Worm (Caenorhabditis elegans) whole organism, late embryonic: ENCODE data around the gene ard-1.

Experiments used
- C08G9.2 ChIP-seq: sonication (generic microtip); optimal IDR thresholded peaks from 2 replicates; lab custom pipeline; 2016; ENCODE audit warnings: mild to moderate bottlenecking, missing genetic modification characterization, moderate library complexity, missing compliant biosample characterization
- C38D4.7 ChIP-seq: fragments of 200-800 bp; sonication (Bioruptor generic); optimal IDR thresholded peaks from 2 replicates; lab custom pipeline; 2018; ENCODE audit warnings: mild to moderate bottlenecking, missing genetic modification characterization, moderate library complexity, missing compliant biosample characterization
- F13H6.1 ChIP-seq: sonication (generic microtip); optimal IDR thresholded peaks from 2 replicates; lab custom pipeline; 2016; ENCODE audit warnings: missing genetic modification characterization, missing compliant biosample characterization
- K09A11.1 ChIP-seq: sonication (generic microtip); optimal IDR thresholded peaks from 2 replicates; lab custom pipeline; 2017; ENCODE audit warnings: antibody characterized with exemption, mild to moderate bottlenecking, missing genetic modification characterization, missing compliant biosample characterization; ENCODE audit not compliant: insufficient read depth
- T23F11.4 ChIP-seq: fragments of 200-800 bp; sonication (Bioruptor generic); optimal IDR thresholded peaks from 2 replicates; lab custom pipeline; 2018; ENCODE audit warnings: mild to moderate bottlenecking, missing genetic modification characterization, missing compliant biosample characterization
- ama-1 ChIP-seq: fragments of 150-350 bp; optimal IDR thresholded peaks from 2 replicates; lab custom pipeline; 2014
- ceh-14 ChIP-seq: sonication (generic microtip); optimal IDR thresholded peaks from 2 replicates; lab custom pipeline; 2016; ENCODE audit warnings: missing genotype, missing genetic modification characterization, missing compliant biosample characterization
- ceh-19 ChIP-seq: fragments of 200-800 bp; sonication (Bioruptor generic); optimal IDR thresholded peaks from 2 replicates; lab custom pipeline; 2018; ENCODE audit warnings: mild to moderate bottlenecking, missing genetic modification characterization, missing compliant biosample characterization
- ceh-24 ChIP-seq: sonication (generic microtip); optimal IDR thresholded peaks from 2 replicates; lab custom pipeline; 2016; ENCODE audit warnings: mild to moderate bottlenecking, missing genetic modification characterization, missing compliant biosample characterization
- ceh-30 ChIP-seq: fragments of 150-350 bp; optimal IDR thresholded peaks from 2 replicates; lab custom pipeline; 2014; ENCODE audit warnings: missing biosample characterization, missing genetic modification characterization
- ceh-31 ChIP-seq: sonication (generic microtip); optimal IDR thresholded peaks from 2 replicates; lab custom pipeline; 2016; ENCODE audit warnings: missing genetic modification characterization, missing compliant biosample characterization
- ceh-34 ChIP-seq: sonication (generic microtip); optimal IDR thresholded peaks from 2 replicates; lab custom pipeline; 2016; ENCODE audit warnings: mild to moderate bottlenecking, missing genetic modification characterization, missing compliant biosample characterization
- ceh-45 ChIP-seq: fragments of 200-800 bp; sonication (Bioruptor generic); IDR thresholded peaks from 2 replicates; pipeline ENCODE4 v1.3.6; 2022; ENCODE audit warnings: missing genetic modification reagents, missing genetic modification characterization, missing compliant biosample characterization
- ceh-6 ChIP-seq: fragments of 200-800 bp; sonication (Bioruptor generic); optimal IDR thresholded peaks from 2 replicates; lab custom pipeline; 2018; ENCODE audit warnings: mild to moderate bottlenecking, missing genetic modification characterization, missing compliant biosample characterization
- dmd-4 ChIP-seq: sonication (generic microtip); optimal IDR thresholded peaks from 2 replicates; lab custom pipeline; 2016; ENCODE audit warnings: borderline replicate concordance, missing genetic modification characterization, missing compliant biosample characterization
- elt-4 ChIP-seq: sonication (generic microtip); optimal IDR thresholded peaks from 2 replicates; lab custom pipeline; 2016; ENCODE audit warnings: missing genetic modification characterization, missing compliant biosample characterization
- ets-4 ChIP-seq: sonication (generic microtip); optimal IDR thresholded peaks from 2 replicates; lab custom pipeline; 2016; ENCODE audit warnings: missing genetic modification characterization, missing compliant biosample characterization
- eyg-1 ChIP-seq: sonication (generic microtip); optimal IDR thresholded peaks from 2 replicates; lab custom pipeline; 2016; ENCODE audit warnings: missing genotype, missing genetic modification characterization, missing compliant biosample characterization
- fax-1 ChIP-seq: sonication (generic microtip); optimal IDR thresholded peaks from 2 replicates; lab custom pipeline; 2016; ENCODE audit warnings: missing genotype, missing genetic modification characterization, missing compliant biosample characterization
- fkh-10 ChIP-seq: fragments of 150-350 bp; optimal IDR thresholded peaks from 2 replicates; lab custom pipeline; 2014; ENCODE audit warnings: missing biosample characterization, missing genetic modification reagents, missing genetic modification characterization
- fkh-6 ChIP-seq: sonication (generic microtip); optimal IDR thresholded peaks from 2 replicates; lab custom pipeline; 2016; ENCODE audit warnings: missing genetic modification characterization, missing compliant biosample characterization
- gmeb-2 ChIP-seq: sonication (generic microtip); optimal IDR thresholded peaks from 2 replicates; lab custom pipeline; 2016; ENCODE audit warnings: missing genetic modification characterization, inconsistent platforms, missing compliant biosample characterization
- hlh-15 ChIP-seq: sonication (generic microtip); optimal IDR thresholded peaks from 2 replicates; lab custom pipeline; 2016; ENCODE audit warnings: missing genetic modification characterization, missing compliant biosample characterization
- hlh-6 ChIP-seq: sonication (generic microtip); optimal IDR thresholded peaks from 2 replicates; lab custom pipeline; 2016; ENCODE audit warnings: missing genotype, missing genetic modification characterization, missing compliant biosample characterization
- hlh-8 ChIP-seq: sonication (generic microtip); optimal IDR thresholded peaks from 2 replicates; lab custom pipeline; 2016; ENCODE audit warnings: missing genotype, missing genetic modification characterization, missing compliant biosample characterization
- lim-6 ChIP-seq: sonication (generic microtip); optimal IDR thresholded peaks from 2 replicates; lab custom pipeline; 2016; ENCODE audit warnings: missing genetic modification characterization, missing compliant biosample characterization
- lin-11 ChIP-seq: fragments of 200-800 bp; sonication (Bioruptor generic); optimal IDR thresholded peaks from 2 replicates; lab custom pipeline; 2018; ENCODE audit warnings: mild to moderate bottlenecking, missing genetic modification characterization, missing compliant biosample characterization
- madf-2 ChIP-seq: sonication (generic microtip); optimal IDR thresholded peaks from 2 replicates; lab custom pipeline; 2017; ENCODE audit warnings: missing genetic modification characterization, missing compliant biosample characterization
- mec-3 ChIP-seq: sonication (generic microtip); optimal IDR thresholded peaks from 2 replicates; lab custom pipeline; 2016; ENCODE audit warnings: borderline replicate concordance, missing genetic modification characterization, missing compliant biosample characterization
- nfya-1 ChIP-seq: sonication (generic microtip); optimal IDR thresholded peaks from 2 replicates; lab custom pipeline; 2017; ENCODE audit warnings: missing genetic modification characterization, mild to moderate bottlenecking, missing compliant biosample characterization, antibody characterized with exemption, moderate library complexity
- nhr-11 ChIP-seq: fragments of 150-350 bp; optimal IDR thresholded peaks from 2 replicates; lab custom pipeline; 2014; ENCODE audit warnings: missing biosample characterization, missing genetic modification characterization
- npax-4 ChIP-seq: sonication (generic microtip); optimal IDR thresholded peaks from 2 replicates; lab custom pipeline; 2016; ENCODE audit warnings: missing genetic modification characterization, missing compliant biosample characterization
- pag-3 ChIP-seq: sonication (generic microtip); optimal IDR thresholded peaks from 2 replicates; lab custom pipeline; 2016; ENCODE audit warnings: missing compliant biosample characterization, missing genetic modification characterization, borderline replicate concordance
- pat-9 ChIP-seq: fragments of 200-800 bp; sonication (Bioruptor generic); optimal IDR thresholded peaks from 2 replicates; lab custom pipeline; 2018; ENCODE audit warnings: mild to moderate bottlenecking, missing genetic modification characterization, moderate library complexity, missing compliant biosample characterization
- pax-1 ChIP-seq: fragments of 150-350 bp; optimal IDR thresholded peaks from 2 replicates; lab custom pipeline; 2014; ENCODE audit warnings: missing biosample characterization, missing genetic modification characterization
- pha-2 ChIP-seq: sonication (generic microtip); optimal IDR thresholded peaks from 2 replicates; lab custom pipeline; 2017; ENCODE audit warnings: mild to moderate bottlenecking, missing genetic modification characterization, missing compliant biosample characterization
- pha-4 ChIP-seq: fragments of 150-350 bp; optimal IDR thresholded peaks from 2 replicates; lab custom pipeline; 2018; ENCODE audit warnings: missing biosample characterization, missing genetic modification reagents, missing genetic modification characterization
- pros-1 ChIP-seq: fragments of 150-350 bp; optimal IDR thresholded peaks from 2 replicates; lab custom pipeline; 2014; ENCODE audit warnings: missing biosample characterization, missing genetic modification reagents, missing genetic modification characterization
- ref-2 ChIP-seq: sonication (generic microtip); optimal IDR thresholded peaks from 2 replicates; lab custom pipeline; 2016; ENCODE audit warnings: missing genetic modification characterization, missing compliant biosample characterization
- sdc-2 ChIP-seq: sonication (generic microtip); optimal IDR thresholded peaks from 2 replicates; lab custom pipeline; 2016; ENCODE audit warnings: missing genotype, missing genetic modification characterization, missing compliant biosample characterization
- sox-2 ChIP-seq: fragments of 200-800 bp; sonication (Bioruptor generic); IDR thresholded peaks from 2 replicates; pipeline ENCODE4 v1.3.6; 2022; ENCODE audit warnings: missing genetic modification reagents, missing genetic modification characterization, missing compliant biosample characterization
- syd-9 ChIP-seq: sonication (generic microtip); optimal IDR thresholded peaks from 2 replicates; lab custom pipeline; 2016; ENCODE audit warnings: mild to moderate bottlenecking, missing genetic modification characterization, moderate library complexity, missing compliant biosample characterization
- ttx-3 ChIP-seq: sonication (generic microtip); optimal IDR thresholded peaks from 2 replicates; lab custom pipeline; 2016; ENCODE audit warnings: missing genetic modification reagents, missing genetic modification characterization, missing compliant biosample characterization
- unc-3 ChIP-seq, 2 experiments: fragments of 200-800 bp in 1 of 2; sonication (Bioruptor generic) in 1 of 2; sonication (generic microtip) in 1 of 2; conservative IDR thresholded peaks in 1 of 2; optimal IDR thresholded peaks in 1 of 2; 2 replicates each; pipeline versions ENCODE4 v1.3.6 to Lab custom; 2016 to 2022; ENCODE audit warnings: missing compliant biosample characterization in 2 of 2, missing genetic modification characterization in 2 of 2, missing genetic modification reagents in 1 of 2
- unc-42 ChIP-seq: sonication (generic microtip); optimal IDR thresholded peaks from 2 replicates; lab custom pipeline; 2016; ENCODE audit warnings: missing genotype, missing genetic modification characterization, missing compliant biosample characterization
- unc-86 ChIP-seq: sonication (generic microtip); optimal IDR thresholded peaks from 2 replicates; lab custom pipeline; 2016; ENCODE audit warnings: missing genetic modification characterization, missing compliant biosample characterization
- ztf-16 ChIP-seq: sonication (generic microtip); optimal IDR thresholded peaks from 2 replicates; lab custom pipeline; 2017; ENCODE audit warnings: missing genetic modification characterization, missing compliant biosample characterization

The ard-1 gene

DNA sequence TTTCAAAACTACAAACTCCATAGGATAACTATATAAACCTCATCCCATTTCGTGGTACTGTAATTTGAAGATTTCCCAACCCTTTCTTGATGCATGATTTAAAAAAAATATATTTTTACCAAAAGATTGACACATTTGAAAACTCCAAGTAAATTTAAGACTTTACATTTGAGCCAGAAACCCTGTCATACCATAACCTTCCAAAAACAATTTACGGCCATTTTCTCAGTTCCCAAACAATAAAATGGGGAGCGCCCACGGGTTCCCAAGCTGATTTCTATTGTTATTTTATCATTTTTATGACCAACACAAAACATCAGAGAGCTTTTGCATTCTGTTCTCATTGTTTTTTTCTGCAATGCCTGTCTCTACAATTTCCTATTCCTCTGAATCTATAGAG lies 18.4 kb upstream of the ard-1 start, which contains the start of gene clc-9:
Gene clc-9 (plus strand): TSS at position 301 of the 400 bp plus-strand sequence.
- no peak for TF ChIP-seq ceh-45
- TF ChIP-seq nfya-1 (tag; lab: Kevin White, UChicago), result no peak
- TF ChIP-seq fkh-10 (GFP tag; lab: Kevin White, UChicago), result no peak
- no peak for TF ChIP-seq elt-4 (tag; lab: Kevin White, UChicago)
- TF ChIP-seq C38D4.7 (GFP tag; lab: Kevin White, UChicago), result no peak
- TF ChIP-seq T23F11.4 (GFP tag; lab: Kevin White, UChicago), result no peak
- TF ChIP-seq madf-2 (tag; lab: Kevin White, UChicago), result no peak
- no peak for TF ChIP-seq unc-3 (GFP tag; conservative IDR thresholded peaks at IDR 0.05; lab: Robert Waterston, UW)
- no peak for TF ChIP-seq unc-3 (tag; optimal IDR thresholded peaks at IDR 0.05; lab: Kevin White, UChicago)
- TF ChIP-seq lin-11 (tag; lab: Kevin White, UChicago), result no peak
- TF ChIP-seq ama-1 (lab: Kevin White, UChicago), result no peak
- no peak for TF ChIP-seq nhr-11 (tag; lab: Kevin White, UChicago)
- TF ChIP-seq ztf-16 (tag; lab: Kevin White, UChicago), result no peak
- TF ChIP-seq eyg-1 (tag; lab: Kevin White, UChicago), result no peak
- no peak for TF ChIP-seq pag-3 (tag; lab: Kevin White, UChicago)

- TF ChIP-seq unc-86 (no peak), sox-2 (GFP tag; lab: Robert Waterston, UW) (no peak), unc-3 (GFP tag; conservative IDR thresholded peaks at IDR 0.05; lab: Robert Waterston, UW) (peak; percentile 12; the same call in 1 of the 2 replicates), unc-3 (tag; optimal IDR thresholded peaks at IDR 0.05; lab: Kevin White, UChicago) (peak; percentile 13), mec-3 (no peak), ets-4 (tag; lab: Kevin White, UChicago) (peak; percentile 11), ama-1 (lab: Kevin White, UChicago) (no peak), ceh-6 (GFP tag; lab: Kevin White, UChicago) (no peak), hlh-8 (tag; lab: Kevin White, UChicago) (peak; percentile 42), F13H6.1 (tag; lab: Kevin White, UChicago) (peak; percentile 39), pros-1 (peak; percentile 74), hlh-6 (tag; lab: Kevin White, UChicago) (no peak), fax-1 (tag; lab: Kevin White, UChicago) (no peak), pha-4 (tag; lab: Kevin White, UChicago) (no peak), ceh-14 (tag; lab: Kevin White, UChicago) (peak; percentile 46), C08G9.2 (peak; percentile 49), pha-2 (tag; lab: Kevin White, UChicago) (no peak), ceh-31 (tag; lab: Kevin White, UChicago) (peak; percentile 91), ceh-34 (peak; percentile 80), pat-9 (tag; lab: Kevin White, UChicago) (no peak), eyg-1 (tag; lab: Kevin White, UChicago) (no peak), lim-6 (tag; lab: Kevin White, UChicago) (no peak), fkh-6 (tag; lab: Kevin White, UChicago) (no peak), ceh-24 (tag; lab: Kevin White, UChicago) (no peak), ceh-45 (no peak), madf-2 (tag; lab: Kevin White, UChicago) (peak; percentile 28), npax-4 (tag; lab: Kevin White, UChicago) (no peak), dmd-4 (tag; lab: Kevin White, UChicago) (no peak), syd-9 (tag; lab: Kevin White, UChicago) (peak; percentile 42), ref-2 (tag; lab: Kevin White, UChicago) (peak; percentile 85), nfya-1 (tag; lab: Kevin White, UChicago) (peak; percentile 100), K09A11.1 (peak; percentile 60), ceh-30 (tag; lab: Kevin White, UChicago) (no peak), lin-11 (tag; lab: Kevin White, UChicago) (no peak), sdc-2 (tag; lab: Kevin White, UChicago) (peak; percentile 51), unc-42 (peak; percentile 83), ceh-19 (GFP tag; lab: Kevin White, UChicago) (peak; percentile 53), fkh-10 (GFP tag; lab: Kevin White, UChicago) (no peak), hlh-15 (tag; lab: Kevin White, UChicago) (no peak), pax-1 (peak; percentile 51), gmeb-2 (no peak), ttx-3 (tag; lab: Kevin White, UChicago) (peak; percentile 20)
Observed at ce11 chrIV:11118837-11119491, 12.1 kb upstream of the ard-1 start, which contains the start of the genes imp-2 and enpl-1. TSS of gene imp-2 (minus strand) at chrIV:11118887. TSS of gene enpl-1 (plus strand) at chrIV:11119298.
